Fruit fly (Drosophila melanogaster) whole organism, adult: Measurements from ENCODE around the gene CG15423.

ENCODE experiments used
- CG11617 ChIP-seq: fragments of 200-800 bp; sonication (Bioruptor generic); optimal IDR thresholded peaks from 2 replicates; lab custom pipeline; 2017; ENCODE audit warnings: mild to moderate bottlenecking, missing biosample characterization, missing genetic modification reagents, missing genetic modification characterization
- Clk ChIP-seq: fragments of 200-800 bp; sonication (Bioruptor generic); optimal IDR thresholded peaks from 2 replicates; lab custom pipeline; 2017; ENCODE audit warnings: missing biosample characterization, missing genetic modification characterization
- Mnt ChIP-seq: fragments of 200-800 bp; sonication (Bioruptor generic); optimal IDR thresholded peaks from 2 replicates; lab custom pipeline; 2016; ENCODE audit warnings: missing biosample characterization, mild to moderate bottlenecking, missing genetic modification characterization
- tj ChIP-seq: fragments of 200-800 bp; sonication (Bioruptor generic); optimal IDR thresholded peaks from 3 replicates; lab custom pipeline; 2017; ENCODE audit warnings: missing biosample characterization, mild to moderate bottlenecking, missing genetic modification characterization, moderate library complexity

DNA sequence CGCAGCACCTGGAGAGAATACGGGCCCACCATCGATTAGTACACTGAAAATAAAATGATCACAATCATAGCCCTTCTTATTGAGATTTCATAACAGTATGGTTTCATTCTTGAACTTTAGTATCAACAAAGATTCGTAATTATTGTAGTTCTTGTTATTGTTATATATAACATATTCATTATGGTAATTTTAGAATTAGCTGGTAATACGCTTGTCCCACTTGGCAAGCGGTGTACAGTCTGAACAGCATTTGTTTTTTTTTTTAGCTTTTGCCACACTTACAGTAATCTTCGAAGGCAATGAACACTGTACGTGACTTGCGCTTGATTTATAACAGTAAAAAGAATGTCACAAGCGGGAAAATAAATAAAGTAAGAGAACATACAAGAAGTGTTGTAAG, 37.2 kb downstream of the CG15423 start:
- no peak for TF ChIP-seq Mnt (GFP tag; lab: Kevin White, UChicago)
- no peak for TF ChIP-seq Clk (GFP tag; lab: Kevin White, UChicago)
- no peak for TF ChIP-seq tj (GFP tag; lab: Kevin White, UChicago)
- TF ChIP-seq CG11617 (GFP tag; lab: Kevin White, UChicago) = no peak
